Fruit fly (Drosophila melanogaster): ENCODE measurements around the gene CG32318.

DNA sequence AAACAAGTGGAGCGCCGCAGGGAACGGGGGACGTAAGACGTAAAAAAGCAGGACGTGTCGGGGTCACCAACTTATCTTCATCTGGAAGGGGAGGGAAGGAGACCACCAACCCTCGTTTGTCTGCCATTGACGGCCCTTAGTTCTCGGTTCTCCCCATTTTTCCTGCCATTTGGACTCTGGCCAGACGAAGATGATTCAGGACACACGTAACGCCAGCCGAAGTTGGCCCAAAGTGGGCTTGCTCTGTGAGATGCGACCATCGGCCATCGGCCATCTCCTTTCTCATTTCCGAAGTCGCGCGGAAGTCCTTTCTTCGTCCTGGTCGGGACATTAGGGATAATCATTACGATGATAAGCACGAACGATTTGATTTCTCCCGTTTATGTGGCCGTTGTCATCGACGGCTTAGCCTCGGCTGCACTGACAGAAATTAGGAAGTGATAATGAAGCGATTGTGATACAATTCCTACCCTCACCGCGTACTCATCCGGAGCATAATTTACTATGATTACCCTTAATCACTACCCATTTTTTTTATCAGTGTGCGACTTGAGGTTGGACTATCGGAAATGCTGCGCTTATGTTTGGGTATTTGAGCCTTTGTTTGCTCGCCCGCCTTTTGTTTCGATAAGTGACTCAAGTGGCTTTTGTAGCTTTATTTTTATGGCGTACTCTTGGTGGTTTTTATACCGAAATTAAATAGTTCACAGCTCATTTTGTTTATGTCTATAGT, 34.3 kb upstream of the CG32318 start:
- TF ChIP-seq CTCF (optimal IDR thresholded peaks at IDR 0.05) (no peak), CG8478 (optimal IDR thresholded peaks at IDR 0.05) (no peak)

Measured in S2 (cell line).